Worm (Caenorhabditis elegans): ENCODE data around the gene best-20.

DNA sequence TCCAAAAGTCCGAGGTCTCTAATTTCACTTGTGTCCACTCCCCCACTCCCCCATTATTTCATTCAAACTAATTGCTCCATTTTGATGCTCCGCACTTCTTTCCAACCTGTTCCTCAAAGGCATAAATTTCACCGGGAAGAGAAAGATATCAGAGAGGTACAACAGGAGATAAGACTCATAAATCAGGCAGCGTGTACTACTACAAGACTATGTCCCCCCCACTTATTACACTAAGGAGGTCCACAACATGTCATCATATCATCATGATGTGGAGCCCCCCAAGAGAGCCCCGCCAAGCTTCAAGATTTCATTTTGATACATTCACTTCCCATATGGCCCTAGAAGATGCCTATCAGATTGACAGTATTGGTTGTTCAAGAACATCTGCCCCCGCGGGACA, 9.4 kb downstream of the best-20 start:
- TF ChIP-seq nhr-12 (tag; optimal IDR thresholded peaks at IDR 0.05) (no peak), lin-39 (tag; optimal IDR thresholded peaks at IDR 0.05) (no peak), snpc-4 (tag; optimal IDR thresholded peaks at IDR 0.05) (no peak), ztf-11 (tag; optimal IDR thresholded peaks at IDR 0.05) (no peak), unc-62 (GFP tag; optimal IDR thresholded peaks at IDR 0.05) (no peak), ztf-4 (tag; optimal IDR thresholded peaks at IDR 0.05) (no peak), tbx-2 (tag; optimal IDR thresholded peaks at IDR 0.05) (no peak)
